Fruit fly (Drosophila melanogaster): ENCODE results near the gene CG43115.
A peak's percentile ranks its signal among the peaks of the same experiment; 100 is the strongest.

The CG43115 gene

dm6 chrX:6037180-6037946, 28.9 kb downstream of the CG43115 start, which contains the start of the genes rux and MCTS1 (continued):
- TF ChIP-seq CG7786 (GFP tag; optimal IDR thresholded peaks at IDR 0.05): peak; percentile 23
- no peak for TF ChIP-seq CG13424 (tag; optimal IDR thresholded peaks at IDR 0.05)
- no peak for TF ChIP-seq tx (GFP tag; optimal IDR thresholded peaks at IDR 0.05)
- peak; percentile 38 for TF ChIP-seq B-H2 (GFP tag; optimal IDR thresholded peaks at IDR 0.05)
- peak; percentile 89 for TF ChIP-seq Bgb (GFP tag; IDR thresholded peaks at IDR 0.05; ENCODE audit: partially characterized antibody)
- peak; percentile 91 for TF ChIP-seq tna (GFP tag; IDR thresholded peaks at IDR 0.05; ENCODE audit: partially characterized antibody)
- TF ChIP-seq CG16863 (GFP tag; optimal IDR thresholded peaks at IDR 0.05): peak; percentile 59
- TF ChIP-seq CG2202 (tag; optimal IDR thresholded peaks at IDR 0.05): no peak
- peak; percentile 45; the same call in 1 of the 2 replicates for TF ChIP-seq lmd (GFP tag; IDR thresholded peaks at IDR 0.05)
- TF ChIP-seq CkIIα-i1 (GFP tag; IDR thresholded peaks at IDR 0.05): no peak
- peak; percentile 95 for TF ChIP-seq CG13287 (GFP tag; IDR thresholded peaks at IDR 0.05; ENCODE audit: partially characterized antibody)
- no peak for TF ChIP-seq CG8359 (GFP tag; optimal IDR thresholded peaks at IDR 0.05; ENCODE audit: borderline replicate concordance)
- no peak for TF ChIP-seq CG6854 (GFP tag; optimal IDR thresholded peaks at IDR 0.05)
- TF ChIP-seq CG4360 (GFP tag; IDR thresholded peaks at IDR 0.05): no peak
- TF ChIP-seq Side (GFP tag; optimal IDR thresholded peaks at IDR 0.05): peak; percentile 8
- TF ChIP-seq CG13775 (GFP tag; optimal IDR thresholded peaks at IDR 0.05): peak; percentile 29
- no peak for TF ChIP-seq Elba2 (GFP tag; optimal IDR thresholded peaks at IDR 0.05)
- no peak for TF ChIP-seq fd3F (GFP tag; optimal IDR thresholded peaks at IDR 0.05)
- TF ChIP-seq lola (GFP tag; optimal IDR thresholded peaks at IDR 0.05): peak in 1 of 3 experiments; percentile 19
- no peak for TF ChIP-seq CrebB (tag; optimal IDR thresholded peaks at IDR 0.05)
- TF ChIP-seq cato (GFP tag; optimal IDR thresholded peaks at IDR 0.05; ENCODE audit: borderline replicate concordance): peak; percentile 5
- TF ChIP-seq NC2α (GFP tag; optimal IDR thresholded peaks at IDR 0.05): no peak
- TF ChIP-seq vvl (GFP tag; IDR thresholded peaks at IDR 0.05): 0 out of 2 replicates have a peak, but pooled peaks have one; percentile 34
- no peak for TF ChIP-seq corto (GFP tag; optimal IDR thresholded peaks at IDR 0.05)
- TF ChIP-seq zen (tag; optimal IDR thresholded peaks at IDR 0.05): peak; percentile 17
- no peak for TF ChIP-seq gsb (GFP tag; IDR thresholded peaks at IDR 0.05)
- no peak for TF ChIP-seq dmrt99B (tag; optimal IDR thresholded peaks at IDR 0.05)
- TF ChIP-seq knrl (GFP tag; IDR thresholded peaks at IDR 0.05; ENCODE audit: partially characterized antibody): peak; percentile 94
- no peak for TF ChIP-seq CG12071 (GFP tag; optimal IDR thresholded peaks at IDR 0.05)
- no peak for TF ChIP-seq CG1024 (GFP tag; IDR thresholded peaks at IDR 0.05)
- no peak for TF ChIP-seq CG10654 (GFP tag; optimal IDR thresholded peaks at IDR 0.05)
- TF ChIP-seq CG16779 (GFP tag; IDR thresholded peaks at IDR 0.05): no peak
- TF ChIP-seq cas (GFP tag; IDR thresholded peaks at IDR 0.05): no peak
- TF ChIP-seq maf-S (GFP tag; optimal IDR thresholded peaks at IDR 0.05): no peak
- TF ChIP-seq Dip3 (GFP tag; optimal IDR thresholded peaks at IDR 0.05): peak; percentile 40
- peak; percentile 97 for TF ChIP-seq Sin3A (optimal IDR thresholded peaks at IDR 0.05)
- TF ChIP-seq CG17612 (GFP tag; IDR thresholded peaks at IDR 0.05): no peak
- TF ChIP-seq repo (GFP tag; optimal IDR thresholded peaks at IDR 0.05): no peak
- no peak for TF ChIP-seq CG17912 (GFP tag; optimal IDR thresholded peaks at IDR 0.05)
- TF ChIP-seq CG8478 (optimal IDR thresholded peaks at IDR 0.05): no peak
- peak; percentile 64 to 100 for TF ChIP-seq Hr78 (GFP tag; optimal IDR thresholded peaks at IDR 0.05)
- no peak for TF ChIP-seq eyg (GFP tag; optimal IDR thresholded peaks at IDR 0.05)
- peak; percentile 37 for TF ChIP-seq CG16815 (GFP tag; optimal IDR thresholded peaks at IDR 0.05)
- TF ChIP-seq Neu2 (GFP tag; optimal IDR thresholded peaks at IDR 0.05; ENCODE audit: borderline replicate concordance): no peak
- TF ChIP-seq wek (GFP tag; optimal IDR thresholded peaks at IDR 0.05): no peak
- TF ChIP-seq zen2 (GFP tag; IDR thresholded peaks at IDR 0.05; ENCODE audit: partially characterized antibody): peak; percentile 90
- no peak for TF ChIP-seq da (GFP tag; optimal IDR thresholded peaks at IDR 0.05)
- no peak for TF ChIP-seq br (optimal IDR thresholded peaks at IDR 0.05)
- TF ChIP-seq bigmax (GFP tag; optimal IDR thresholded peaks at IDR 0.05): no peak
- TF ChIP-seq CG1233 (GFP tag; optimal IDR thresholded peaks at IDR 0.05): no peak

Data from whole organism, embryonic.